Fruit fly (Drosophila melanogaster): ENCODE measurements around the gene SsRbeta.

DNA sequence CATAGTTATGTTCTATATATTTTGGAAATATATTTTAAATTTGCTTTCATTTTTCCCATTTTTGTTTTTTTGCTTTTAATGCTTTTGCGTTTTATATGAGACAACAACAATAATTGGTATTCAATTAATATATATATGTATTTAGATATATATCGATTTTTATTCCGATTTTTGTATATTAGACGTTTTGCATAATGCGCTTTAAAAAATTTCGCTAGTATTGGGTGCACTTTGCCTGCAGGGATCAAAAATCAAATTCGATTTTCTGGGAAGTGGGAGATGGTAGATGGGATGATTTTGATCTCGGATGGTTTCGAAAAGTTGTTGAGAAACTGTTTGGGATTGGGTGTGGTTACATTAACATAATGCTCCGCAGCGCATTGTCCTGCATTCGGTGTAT, 8.4 kb downstream of the SsRbeta start, which contains the start of gene CG5157:
- TF ChIP-seq fd85E (GFP tag; optimal IDR thresholded peaks at IDR 0.05) (no peak), Blimp-1 (GFP tag; optimal IDR thresholded peaks at IDR 0.05) (no peak), Ets96B (tag; optimal IDR thresholded peaks at IDR 0.05) (no peak)

All from whole organism, prepupa.